Worm (Caenorhabditis elegans) whole organism, young adult: ENCODE data around the gene fbxb-18.

Source experiments
- C17E4.6 ChIP-seq: fragments of 200-800 bp; sonication (Bioruptor generic); IDR thresholded peaks from 2 replicates; pipeline ENCODE4 v1.3.6; 2022; ENCODE audit warnings: missing genetic modification reagents, missing genetic modification characterization, missing compliant biosample characterization
- F33H1.4 ChIP-seq: fragments of 200-800 bp; sonication (Bioruptor generic); IDR thresholded peaks from 2 replicates; pipeline ENCODE4 v1.3.6; 2022; ENCODE audit warnings: missing genetic modification reagents, missing genetic modification characterization, missing compliant biosample characterization
- F55B11.4 ChIP-seq: sonication (generic microtip); optimal IDR thresholded peaks from 2 replicates; lab custom pipeline; 2016; ENCODE audit warnings: missing compliant biosample characterization, missing genetic modification characterization, borderline replicate concordance; ENCODE audit not compliant: insufficient read depth
- K12H6.12 ChIP-seq: fragments of 200-800 bp; sonication (Bioruptor generic); optimal IDR thresholded peaks from 2 replicates; lab custom pipeline; 2018; ENCODE audit warnings: mild to moderate bottlenecking, missing genetic modification characterization, missing compliant biosample characterization
- Y53G8AR.9 ChIP-seq: fragments of 200-800 bp; sonication (Bioruptor generic); conservative IDR thresholded peaks from 2 replicates; pipeline ENCODE4 v1.3.6; 2022; ENCODE audit warnings: missing genetic modification reagents, missing genetic modification characterization, missing compliant biosample characterization
- akir-1 ChIP-seq: fragments of 200-800 bp; sonication (Bioruptor generic); optimal IDR thresholded peaks from 2 replicates; lab custom pipeline; 2018; ENCODE audit warnings: mild to moderate bottlenecking, missing genetic modification characterization, moderate library complexity, missing compliant biosample characterization
- ama-1 ChIP-seq, 3 experiments: fragments of 150-350 bp in 1 of 3; sonication (generic microtip) in 2 of 3; optimal IDR thresholded peaks; 2 replicates each; lab custom pipeline; 2014 to 2018; ENCODE audit warnings: missing biosample characterization in 2 of 3, missing genetic modification characterization in 2 of 3, missing genetic modification reagents in 2 of 3
- aptf-2 ChIP-seq: fragments of 200-800 bp; sonication (Bioruptor generic); conservative IDR thresholded peaks from 2 replicates; pipeline ENCODE4 v1.3.6; 2022; ENCODE audit warnings: missing genetic modification reagents, missing genetic modification characterization, missing compliant biosample characterization
- aptf-3 ChIP-seq: fragments of 200-800 bp; sonication (Bioruptor generic); IDR thresholded peaks from 2 replicates; pipeline ENCODE4 v1.3.6; 2022; ENCODE audit warnings: missing genetic modification characterization, missing compliant biosample characterization
- athp-1 ChIP-seq: sonication (generic microtip); optimal IDR thresholded peaks from 2 replicates; lab custom pipeline; 2017; ENCODE audit warnings: mild to moderate bottlenecking, missing genetic modification characterization, missing compliant biosample characterization
- attf-5 ChIP-seq: fragments of 200-800 bp; sonication (Bioruptor generic); optimal IDR thresholded peaks from 2 replicates; lab custom pipeline; 2018; ENCODE audit warnings: mild to moderate bottlenecking, missing genetic modification characterization, missing compliant biosample characterization
- attf-6 ChIP-seq: fragments of 200-800 bp; sonication (Bioruptor generic); IDR thresholded peaks from 2 replicates; pipeline ENCODE4 v1.3.6; 2022; ENCODE audit warnings: missing genetic modification reagents, missing genetic modification characterization, missing compliant biosample characterization
- bed-1 ChIP-seq: fragments of 200-800 bp; sonication (Bioruptor generic); IDR thresholded peaks from 2 replicates; pipeline ENCODE4 v1.3.6; 2022; ENCODE audit warnings: missing genetic modification reagents, missing genetic modification characterization, missing compliant biosample characterization
- ceh-91 ChIP-seq: fragments of 200-800 bp; sonication (Bioruptor generic); IDR thresholded peaks from 2 replicates; pipeline ENCODE4 v1.3.6; 2022; ENCODE audit warnings: missing genetic modification reagents, missing genetic modification characterization, missing compliant biosample characterization
- efl-1 ChIP-seq: fragments of 150-350 bp; optimal IDR thresholded peaks from 2 replicates; lab custom pipeline; 2014; ENCODE audit warnings: missing biosample characterization, missing genetic modification reagents, missing genetic modification characterization
- fkh-3 ChIP-seq: sonication (generic microtip); optimal IDR thresholded peaks from 2 replicates; lab custom pipeline; 2016; ENCODE audit warnings: mild to moderate bottlenecking, missing genetic modification characterization, missing compliant biosample characterization
- hlh-12 ChIP-seq: sonication (generic microtip); optimal IDR thresholded peaks from 2 replicates; lab custom pipeline; 2016; ENCODE audit warnings: missing genetic modification characterization, missing compliant biosample characterization
- madf-10 ChIP-seq: sonication (generic microtip); optimal IDR thresholded peaks from 2 replicates; lab custom pipeline; 2016; ENCODE audit warnings: mild to moderate bottlenecking, missing genetic modification characterization, missing compliant biosample characterization
- nfyb-1 ChIP-seq: fragments of 200-800 bp; sonication (Bioruptor generic); IDR thresholded peaks from 2 replicates; pipeline ENCODE4 v1.3.6; 2022; ENCODE audit warnings: missing genetic modification reagents, missing genetic modification characterization, missing compliant biosample characterization
- nhr-80 ChIP-seq: sonication (generic microtip); optimal IDR thresholded peaks from 2 replicates; lab custom pipeline; 2016; ENCODE audit warnings: missing genetic modification characterization, missing compliant biosample characterization
- pbrm-1 ChIP-seq: fragments of 200-800 bp; sonication (Bioruptor generic); IDR thresholded peaks from 2 replicates; pipeline ENCODE4 v1.3.6; 2022; ENCODE audit warnings: missing genetic modification reagents, missing genetic modification characterization, missing compliant biosample characterization
- rec-8 ChIP-seq, 2 experiments: sonication (generic microtip); optimal IDR thresholded peaks; 2 replicates each; lab custom pipeline; 2016; ENCODE audit warnings: mild to moderate bottlenecking in 2 of 2, missing genetic modification characterization in 2 of 2, missing genetic modification reagents in 2 of 2, missing genotype in 2 of 2, missing biosample characterization in 1 of 2, missing compliant biosample characterization in 1 of 2, moderate library complexity in 1 of 2
- repo-1 ChIP-seq: sonication (generic microtip); optimal IDR thresholded peaks from 2 replicates; lab custom pipeline; 2017; ENCODE audit warnings: mild to moderate bottlenecking, missing genetic modification characterization, missing compliant biosample characterization
- sdz-38 ChIP-seq: sonication (generic microtip); optimal IDR thresholded peaks from 2 replicates; lab custom pipeline; 2016; ENCODE audit warnings: missing genotype, missing genetic modification characterization, missing compliant biosample characterization
- snpc-4 ChIP-seq, 5 experiments: fragments of 150-350 bp in 1 of 5; sonication (generic microtip) in 4 of 5; optimal IDR thresholded peaks; 2 replicates each; lab custom pipeline; 2014 to 2018; ENCODE audit warnings: missing genetic modification characterization in 5 of 5, missing biosample characterization in 3 of 5, antibody characterized with exemption in 2 of 5, mild to moderate bottlenecking in 2 of 5, missing compliant biosample characterization in 2 of 5, missing genotype in 2 of 5, moderate library complexity in 2 of 5, missing genetic modification reagents in 1 of 5
- unc-62 ChIP-seq: fragments of 150-350 bp; optimal IDR thresholded peaks from 2 replicates; lab custom pipeline; 2014; ENCODE audit warnings: missing biosample characterization, missing genetic modification reagents, missing genetic modification characterization

fbxb-18 gene

ce11 chrII:1719153-1719552 lies 30.4 kb upstream of the fbxb-18 start, which contains the start of gene fbxb-48:
fbxb-48 (minus strand) TSS chrII:1719253.
- TF ChIP-seq nhr-80 (tag; lab: Kevin White, UChicago) = no peak
- no peak for TF ChIP-seq bed-1 (GFP tag; lab: Robert Waterston, UW)
- TF ChIP-seq fkh-3 (tag; lab: Kevin White, UChicago) = no peak
- no peak for TF ChIP-seq hlh-12
- TF ChIP-seq ceh-91 (GFP tag; lab: Robert Waterston, UW) = no peak
- no peak for TF ChIP-seq F33H1.4 (GFP tag; lab: Robert Waterston, UW)
- TF ChIP-seq, all 124 proteins: peak for 0

DNA sequence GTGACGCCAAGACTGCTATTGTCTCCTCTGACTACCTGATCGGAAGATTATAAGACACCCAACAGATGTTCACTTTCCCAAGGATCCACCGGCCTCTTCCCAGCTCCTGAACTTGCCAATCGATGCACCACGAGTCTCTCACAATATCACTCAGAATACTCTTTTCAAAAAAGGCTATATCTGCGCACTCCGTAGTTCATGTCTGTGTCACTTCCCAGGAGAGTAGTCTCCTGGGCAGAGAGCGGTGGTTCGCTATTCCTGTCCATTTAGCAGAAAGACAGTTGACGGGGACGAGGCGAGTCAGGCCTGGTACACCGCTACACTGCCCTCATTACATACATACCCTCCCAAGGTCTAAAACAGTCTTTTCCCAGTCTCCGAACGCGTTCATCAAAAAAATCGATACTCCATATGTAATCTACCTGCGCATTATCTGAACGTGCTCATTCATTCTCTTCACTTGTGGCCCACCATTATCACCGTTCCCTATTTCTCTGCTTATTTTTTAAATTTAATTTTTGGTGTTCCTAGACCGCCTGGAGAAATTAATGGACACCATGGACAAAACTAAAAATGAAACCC lies 26.1 kb upstream of the fbxb-18 start, which contains the start of gene btb-6:
Gene btb-6, plus strand, starts transcription at position 532 of the 582 bp plus-strand sequence.
- TF ChIP-seq bed-1 (GFP tag; lab: Robert Waterston, UW) (0 out of 2 replicates have a peak, but pooled peaks have one; percentile 47), aptf-2 (peak; percentile 97), F55B11.4 (no peak), athp-1 (tag; lab: Kevin White, UChicago) (no peak), aptf-3 (GFP tag; lab: Robert Waterston, UW) (peak; percentile 87; the same call in 1 of the 2 replicates)

DNA sequence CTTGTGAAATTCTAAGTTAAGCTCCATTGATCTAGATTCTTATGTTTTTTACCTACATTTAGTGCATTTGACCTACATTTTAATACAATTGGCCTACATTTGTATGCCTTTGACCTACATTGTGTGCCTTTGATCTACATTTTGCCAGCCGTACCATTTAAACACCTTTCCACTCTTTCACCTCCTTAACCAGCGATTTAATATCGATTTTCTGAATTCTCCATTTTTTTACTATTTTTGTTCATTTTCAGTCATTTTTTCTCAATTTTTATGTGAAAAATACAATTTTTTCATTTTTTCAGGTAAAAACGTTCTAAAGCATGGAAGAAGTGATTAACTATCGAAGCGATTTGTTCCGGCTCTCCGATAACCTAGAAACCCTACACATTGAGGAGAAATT lies 24.2 kb upstream of the fbxb-18 start, which contains the start of gene btb-7:
Gene btb-7, plus strand, starts transcription at position 301 of the 400 bp plus-strand sequence.
- no peak for TF ChIP-seq repo-1
- peak; percentile 47 for TF ChIP-seq efl-1 (GFP tag; lab: Kevin White, UChicago)

DNA sequence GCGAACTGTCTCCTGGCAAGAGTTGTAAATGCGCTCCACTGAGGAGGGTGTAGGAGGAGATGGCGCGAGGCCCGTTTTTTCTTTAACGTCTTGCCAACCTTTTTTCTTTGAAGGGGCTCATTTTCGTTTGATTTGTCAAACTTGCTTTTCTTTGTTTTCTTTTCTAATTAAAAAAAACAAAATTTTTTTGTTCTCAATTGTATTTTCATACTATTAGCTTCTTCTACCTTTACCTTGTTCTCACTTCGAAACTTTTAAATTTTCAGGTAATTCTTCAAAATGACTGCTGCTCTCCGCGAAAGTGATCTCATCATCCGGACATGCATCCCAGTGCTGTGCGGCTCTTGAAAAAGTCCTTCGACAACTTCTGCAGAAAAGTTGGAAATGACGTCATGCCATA lies 21.2 kb upstream of the fbxb-18 start, which contains the start of gene fbxa-184:
Gene fbxa-184, plus strand, starts transcription at position 301 of the 400 bp plus-strand sequence.
- TF ChIP-seq nfyb-1 (no peak), aptf-2 (peak; percentile 81)

ce11 chrII:1706385-1706784 lies 17.7 kb upstream of the fbxb-18 start, which contains the start of gene sdz-18:
sdz-18 (minus strand) TSS chrII:1706485.
- TF ChIP-seq madf-10 (tag; lab: Kevin White, UChicago) (no peak), rec-8 (tag; optimal IDR thresholded peaks at IDR 0.05; lab: Kevin White, UChicago) (no peak), snpc-4 (GFP tag; optimal IDR thresholded peaks at IDR 0.05; lab: Kevin White, UChicago) (no peak), snpc-4 (tag; optimal IDR thresholded peaks at IDR 0.05; lab: Kevin White, UChicago) (no peak), unc-62 (GFP tag; lab: Kevin White, UChicago) (no peak), C17E4.6 (GFP tag; lab: Robert Waterston, UW) (no peak), attf-6 (GFP tag; lab: Robert Waterston, UW) (no peak), akir-1 (no peak), ama-1 (optimal IDR thresholded peaks at IDR 0.05; lab: Kevin White, UChicago) (no peak), ama-1 (GFP tag; optimal IDR thresholded peaks at IDR 0.05; lab: Kevin White, UChicago) (no peak)

- no peak for TF ChIP-seq attf-5 (GFP tag; lab: Kevin White, UChicago)
- TF ChIP-seq pbrm-1 (GFP tag; lab: Robert Waterston, UW) = no peak
- TF ChIP-seq K12H6.12 (tag; lab: Kevin White, UChicago) = no peak
- no peak for TF ChIP-seq sdz-38 (tag; lab: Kevin White, UChicago)
- TF ChIP-seq Y53G8AR.9 (GFP tag; lab: Robert Waterston, UW) = no peak
These were observed 14.7 kb upstream of the fbxb-18 start, which contains the start of gene fbxb-47 for ce11 chrII:1703363-1703762. fbxb-47 (minus strand) TSS chrII:1703463.
